Worm (Caenorhabditis elegans) whole organism, early embryonic: Measurements from ENCODE around the gene rgs-4.

ENCODE experiments used
- B0310.2 ChIP-seq: sonication (generic microtip); optimal IDR thresholded peaks from 2 replicates; lab custom pipeline; 2016; ENCODE audit warnings: mild to moderate bottlenecking, missing genetic modification characterization, missing compliant biosample characterization
- F13C5.2 ChIP-seq: sonication (generic microtip); optimal IDR thresholded peaks from 2 replicates; lab custom pipeline; 2017; ENCODE audit warnings: mild to moderate bottlenecking, missing genetic modification characterization, inconsistent platforms, missing compliant biosample characterization
- aly-1 ChIP-seq: sonication (generic microtip); optimal IDR thresholded peaks from 2 replicates; lab custom pipeline; 2016; ENCODE audit warnings: missing genetic modification characterization, missing compliant biosample characterization
- ama-1 ChIP-seq: fragments of 150-350 bp; optimal IDR thresholded peaks from 2 replicates; lab custom pipeline; 2014
- ceh-13 ChIP-seq: fragments of 200-800 bp; sonication (Bioruptor generic); optimal IDR thresholded peaks from 2 replicates; lab custom pipeline; 2018; ENCODE audit warnings: mild to moderate bottlenecking, missing genetic modification characterization, missing compliant biosample characterization
- ceh-36 ChIP-seq: sonication (generic microtip); optimal IDR thresholded peaks from 2 replicates; lab custom pipeline; 2016; ENCODE audit warnings: missing genetic modification characterization, inconsistent platforms, missing compliant biosample characterization
- ets-7 ChIP-seq: sonication (generic microtip); optimal IDR thresholded peaks from 2 replicates; lab custom pipeline; 2016; ENCODE audit warnings: missing genotype, missing genetic modification characterization, missing compliant biosample characterization
- flt-1 ChIP-seq: fragments of 200-800 bp; sonication (Bioruptor generic); IDR thresholded peaks from 2 replicates; pipeline ENCODE4 v1.3.6; 2022; ENCODE audit warnings: missing genetic modification characterization, missing compliant biosample characterization
- hmbx-1 ChIP-seq: sonication (generic microtip); optimal IDR thresholded peaks from 2 replicates; lab custom pipeline; 2016; ENCODE audit warnings: mild to moderate bottlenecking, missing genetic modification characterization, missing compliant biosample characterization
- hmg-4 ChIP-seq: fragments of 200-800 bp; sonication (Bioruptor generic); optimal IDR thresholded peaks from 2 replicates; lab custom pipeline; 2018; ENCODE audit warnings: mild to moderate bottlenecking, missing genetic modification characterization, missing compliant biosample characterization
- hnd-1 ChIP-seq: sonication (generic microtip); optimal IDR thresholded peaks from 2 replicates; lab custom pipeline; 2016; ENCODE audit warnings: missing genetic modification characterization, missing compliant biosample characterization
- pes-1 ChIP-seq: fragments of 200-800 bp; sonication (Bioruptor generic); IDR thresholded peaks from 2 replicates; pipeline ENCODE4 v1.3.6; 2022; ENCODE audit warnings: missing genetic modification reagents, missing genetic modification characterization, missing compliant biosample characterization
- scrt-1 ChIP-seq: fragments of 200-800 bp; sonication (Bioruptor generic); IDR thresholded peaks from 2 replicates; pipeline ENCODE4 v1.3.6; 2022; ENCODE audit warnings: missing genetic modification characterization, missing compliant biosample characterization
- sea-1 ChIP-seq: fragments of 200-800 bp; sonication (Bioruptor generic); conservative IDR thresholded peaks from 2 replicates; pipeline ENCODE4 v1.3.6; 2022; ENCODE audit warnings: missing genetic modification characterization, missing compliant biosample characterization
- tbx-11 ChIP-seq: fragments of 200-800 bp; sonication (Bioruptor generic); IDR thresholded peaks from 2 replicates; pipeline ENCODE4 v1.3.6; 2022; ENCODE audit warnings: missing genetic modification characterization, missing compliant biosample characterization
- tbx-37 ChIP-seq: fragments of 200-800 bp; sonication (Bioruptor generic); conservative IDR thresholded peaks from 2 replicates; pipeline ENCODE4 v1.3.6; 2022; ENCODE audit warnings: missing genetic modification reagents, missing genetic modification characterization, missing compliant biosample characterization
- tra-4 ChIP-seq: sonication (generic microtip); optimal IDR thresholded peaks from 2 replicates; lab custom pipeline; 2017; ENCODE audit warnings: missing genetic modification characterization, missing compliant biosample characterization

rgs-4 gene

DNA sequence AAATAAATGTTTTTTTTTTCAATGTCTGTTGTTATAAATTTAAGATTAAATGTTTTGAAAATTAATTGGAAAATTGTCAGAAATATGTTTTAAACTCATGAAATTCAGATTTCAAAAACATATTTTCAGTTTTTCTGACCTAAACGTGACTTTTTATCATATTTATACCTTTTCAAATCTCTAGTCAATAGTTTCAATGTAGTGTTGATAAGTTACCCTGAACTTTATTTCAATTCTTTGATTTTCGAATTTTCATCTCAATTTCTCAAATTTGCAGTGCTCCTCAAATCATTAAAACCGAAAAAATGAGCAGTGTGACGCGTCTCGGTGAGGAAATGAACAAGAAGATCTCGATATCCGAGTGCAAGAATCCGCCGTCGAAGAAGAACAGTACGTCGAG lies at the start of gene rgs-4:
TSS of gene rgs-4 (plus strand) at position 301 of the 400 bp plus-strand sequence.
- no peak for TF ChIP-seq ceh-36 (tag; lab: Kevin White, UChicago)

DNA sequence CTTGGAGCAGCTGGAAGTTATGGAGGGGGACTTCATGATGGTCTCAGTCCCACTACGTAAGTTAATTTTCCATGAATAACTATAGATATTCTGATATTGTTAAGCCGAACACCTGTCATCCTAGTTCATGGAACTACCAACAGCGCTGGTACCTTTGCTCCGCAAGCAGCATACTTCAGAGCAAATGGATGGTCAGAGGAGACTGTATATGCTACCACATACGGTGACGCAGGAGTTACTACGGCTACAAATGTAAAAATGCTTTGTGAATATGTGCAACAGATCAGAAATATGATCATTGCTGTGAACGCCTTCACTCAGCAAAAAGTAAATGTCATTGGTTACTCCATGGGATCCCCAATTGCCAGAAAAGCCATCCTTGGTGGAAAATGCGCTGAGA lies 48.4 kb upstream of the rgs-4 start:
- no peak for TF ChIP-seq ama-1 (lab: Kevin White, UChicago)
- TF ChIP-seq hmbx-1 (tag; lab: Kevin White, UChicago), result no peak
- TF ChIP-seq tbx-37 (GFP tag; lab: Robert Waterston, UW), result no peak
- no peak for TF ChIP-seq hmg-4 (GFP tag; lab: Kevin White, UChicago)
- no peak; the same call in 1 of the 2 replicates for TF ChIP-seq tbx-11 (GFP tag; lab: Robert Waterston, UW)
- no peak for TF ChIP-seq B0310.2 (tag; lab: Kevin White, UChicago)
- no peak for TF ChIP-seq ceh-36 (tag; lab: Kevin White, UChicago)
- no peak for TF ChIP-seq pes-1 (GFP tag; lab: Robert Waterston, UW)
- TF ChIP-seq hnd-1 (tag; lab: Kevin White, UChicago), result no peak
- TF ChIP-seq tra-4, result no peak
- no peak for TF ChIP-seq sea-1
- no peak for TF ChIP-seq scrt-1 (GFP tag; lab: Robert Waterston, UW)
- no peak for TF ChIP-seq ets-7 (tag; lab: Kevin White, UChicago)

- TF ChIP-seq hmbx-1 (tag; lab: Kevin White, UChicago) (no peak), sea-1 (no peak), ceh-13 (no peak), ets-7 (tag; lab: Kevin White, UChicago) (no peak), ama-1 (lab: Kevin White, UChicago) (no peak), F13C5.2 (no peak), scrt-1 (GFP tag; lab: Robert Waterston, UW) (no peak), flt-1 (GFP tag; lab: Robert Waterston, UW) (no peak), tbx-11 (GFP tag; lab: Robert Waterston, UW) (no peak), pes-1 (GFP tag; lab: Robert Waterston, UW) (no peak), ceh-36 (tag; lab: Kevin White, UChicago) (no peak), tbx-37 (GFP tag; lab: Robert Waterston, UW) (no peak), tra-4 (no peak), aly-1 (tag; lab: Kevin White, UChicago) (no peak), hmg-4 (GFP tag; lab: Kevin White, UChicago) (no peak), B0310.2 (tag; lab: Kevin White, UChicago) (no peak)
Measured at ce11 chrII:12606900-12607299, 47.6 kb upstream of the rgs-4 start, which contains the start of gene Y38E10A.8. Gene Y38E10A.8, plus strand, starts transcription at chrII:12607200.

DNA sequence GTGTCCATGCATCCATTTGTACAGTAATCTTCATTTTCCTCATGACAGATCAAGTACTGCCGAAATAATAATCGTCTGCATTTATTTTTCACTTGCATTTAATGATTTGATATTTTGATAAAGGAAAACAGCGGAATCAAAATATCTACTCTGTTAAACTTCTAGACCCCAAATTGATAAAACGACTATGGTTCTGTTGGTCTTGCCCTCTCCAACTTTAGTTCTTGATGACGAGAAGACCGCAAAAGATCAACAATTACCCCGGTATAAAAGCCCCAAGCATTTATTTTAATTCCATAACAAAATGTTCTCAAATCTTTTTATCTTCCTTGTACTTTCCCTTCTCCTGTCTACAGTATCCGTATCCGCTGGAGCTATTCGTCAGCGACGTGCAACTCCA lies 45.9 kb upstream of the rgs-4 start, which contains the start of gene Y38E10A.9:
TSS of gene Y38E10A.9 (plus strand) at position 301 of the 400 bp plus-strand sequence.
- TF ChIP-seq ceh-13, result no peak
- TF ChIP-seq B0310.2 (tag; lab: Kevin White, UChicago), result no peak
- TF ChIP-seq pes-1 (GFP tag; lab: Robert Waterston, UW), result no peak
- TF ChIP-seq hmbx-1 (tag; lab: Kevin White, UChicago), result no peak
- no peak for TF ChIP-seq ama-1 (lab: Kevin White, UChicago)
- no peak for TF ChIP-seq tbx-37 (GFP tag; lab: Robert Waterston, UW)
- TF ChIP-seq F13C5.2, result no peak
- no peak for TF ChIP-seq aly-1 (tag; lab: Kevin White, UChicago)
- no peak for TF ChIP-seq ets-7 (tag; lab: Kevin White, UChicago)
- no peak for TF ChIP-seq hnd-1 (tag; lab: Kevin White, UChicago)
- TF ChIP-seq ceh-36 (tag; lab: Kevin White, UChicago), result no peak
- no peak for TF ChIP-seq hmg-4 (GFP tag; lab: Kevin White, UChicago)
- TF ChIP-seq sea-1, result no peak
- no peak for TF ChIP-seq tra-4
- no peak for TF ChIP-seq flt-1 (GFP tag; lab: Robert Waterston, UW)
- no peak for TF ChIP-seq tbx-11 (GFP tag; lab: Robert Waterston, UW)
- no peak for TF ChIP-seq scrt-1 (GFP tag; lab: Robert Waterston, UW)

- TF ChIP-seq ama-1 (lab: Kevin White, UChicago) (no peak), tbx-37 (GFP tag; lab: Robert Waterston, UW) (no peak), tbx-11 (GFP tag; lab: Robert Waterston, UW) (no peak), hnd-1 (tag; lab: Kevin White, UChicago) (no peak), hmbx-1 (tag; lab: Kevin White, UChicago) (no peak), ceh-13 (no peak), pes-1 (GFP tag; lab: Robert Waterston, UW) (no peak)
Measured at ce11 chrII:12612218-12612617, 42.3 kb upstream of the rgs-4 start, which contains the start of gene nspe-4. Gene nspe-4, plus strand, starts transcription at chrII:12612518.

DNA sequence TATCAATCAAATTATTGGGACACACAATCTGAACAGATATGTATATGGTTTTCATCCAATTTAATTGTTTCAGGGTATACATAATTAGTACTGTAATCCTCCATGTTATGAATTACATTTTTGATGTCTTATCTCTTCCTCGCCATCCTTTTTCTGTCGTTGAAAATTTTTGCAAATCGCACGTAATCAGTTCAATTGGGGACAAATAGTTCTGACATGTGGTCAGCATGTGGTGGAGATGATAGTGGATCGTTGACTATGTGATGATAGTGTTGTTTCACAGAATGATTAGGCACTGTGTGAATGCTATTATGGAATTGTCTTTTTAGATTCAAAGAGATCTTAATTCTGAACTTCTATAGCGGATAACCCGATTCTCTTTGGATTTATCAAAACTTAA lies 39.1 kb upstream of the rgs-4 start:
- no peak for TF ChIP-seq ceh-13
- no peak for TF ChIP-seq tbx-11 (GFP tag; lab: Robert Waterston, UW)
- no peak for TF ChIP-seq tbx-37 (GFP tag; lab: Robert Waterston, UW)
- no peak for TF ChIP-seq hnd-1 (tag; lab: Kevin White, UChicago)
- TF ChIP-seq sea-1, result no peak
- no peak for TF ChIP-seq ceh-36 (tag; lab: Kevin White, UChicago)
- no peak for TF ChIP-seq ama-1 (lab: Kevin White, UChicago)
- TF ChIP-seq hmg-4 (GFP tag; lab: Kevin White, UChicago), result no peak
- TF ChIP-seq pes-1 (GFP tag; lab: Robert Waterston, UW), result no peak
- no peak for TF ChIP-seq scrt-1 (GFP tag; lab: Robert Waterston, UW)
- TF ChIP-seq F13C5.2, result no peak

DNA sequence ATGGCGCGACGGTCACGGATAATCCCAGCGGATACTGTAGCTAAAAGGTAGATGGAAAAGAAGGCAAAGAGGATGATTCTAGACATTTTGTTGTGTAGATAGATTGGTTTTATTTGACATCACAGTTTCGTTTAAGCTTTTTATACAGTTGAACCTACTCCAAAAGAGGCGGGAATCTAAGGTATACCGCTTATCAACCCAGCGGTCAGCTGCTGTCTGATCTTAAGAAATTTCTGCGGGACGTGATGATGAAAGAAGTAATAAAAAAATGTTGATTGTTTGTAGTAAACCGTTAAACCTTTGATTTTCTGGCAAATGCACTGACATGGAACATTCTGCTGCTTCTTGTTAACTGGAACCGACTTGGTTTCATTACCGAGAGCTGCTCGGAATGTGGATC lies 38.5 kb upstream of the rgs-4 start, which contains the start of gene nspe-6:
TSS of gene nspe-6 (minus strand) at position 101 of the 400 bp plus-strand sequence.
- no peak for TF ChIP-seq flt-1 (GFP tag; lab: Robert Waterston, UW)
- no peak for TF ChIP-seq hmg-4 (GFP tag; lab: Kevin White, UChicago)
- TF ChIP-seq sea-1, result no peak
- TF ChIP-seq B0310.2 (tag; lab: Kevin White, UChicago), result no peak
- TF ChIP-seq ceh-36 (tag; lab: Kevin White, UChicago), result no peak
- TF ChIP-seq F13C5.2, result no peak
- no peak for TF ChIP-seq tra-4
- no peak for TF ChIP-seq ets-7 (tag; lab: Kevin White, UChicago)
- TF ChIP-seq pes-1 (GFP tag; lab: Robert Waterston, UW), result no peak
- TF ChIP-seq scrt-1 (GFP tag; lab: Robert Waterston, UW), result no peak
- no peak for TF ChIP-seq hmbx-1 (tag; lab: Kevin White, UChicago)
- no peak for TF ChIP-seq tbx-37 (GFP tag; lab: Robert Waterston, UW)
- no peak for TF ChIP-seq ama-1 (lab: Kevin White, UChicago)
- TF ChIP-seq ceh-13, result no peak
- no peak for TF ChIP-seq hnd-1 (tag; lab: Kevin White, UChicago)
- TF ChIP-seq aly-1 (tag; lab: Kevin White, UChicago), result no peak
- no peak for TF ChIP-seq tbx-11 (GFP tag; lab: Robert Waterston, UW)
